Fruit fly (Drosophila melanogaster) whole organism, embryonic: ENCODE data around the gene ClC-a.

Experiments
- Asciz ChIP-seq: fragments of 200-800 bp; sonication (Bioruptor generic); optimal IDR thresholded peaks from 2 replicates; lab custom pipeline; 2017; ENCODE audit warnings: missing biosample characterization, mild to moderate bottlenecking, missing genetic modification characterization, missing genetic modification reagents
- CG10654 ChIP-seq: fragments of 200-800 bp; sonication (Bioruptor generic); optimal IDR thresholded peaks from 2 replicates; lab custom pipeline; 2016; ENCODE audit warnings: missing biosample characterization, missing genetic modification characterization
- CG17802 ChIP-seq: fragments of 200-800 bp; sonication (Bioruptor generic); optimal IDR thresholded peaks from 2 replicates; lab custom pipeline; 2018; ENCODE audit warnings: missing biosample characterization, mild to moderate bottlenecking, missing genetic modification characterization, moderate library complexity
- CG17912 ChIP-seq: fragments of 200-800 bp; sonication (Bioruptor generic); optimal IDR thresholded peaks from 2 replicates; lab custom pipeline; 2018; ENCODE audit warnings: missing biosample characterization, mild to moderate bottlenecking, missing genetic modification characterization
- CG1832 ChIP-seq: fragments of 200-800 bp; sonication (Bioruptor generic); optimal IDR thresholded peaks from 2 replicates; lab custom pipeline; 2017; ENCODE audit warnings: missing biosample characterization, mild to moderate bottlenecking, missing genetic modification characterization, inconsistent platforms
- CG18599 ChIP-seq: fragments of 200-800 bp; sonication (Bioruptor generic); optimal IDR thresholded peaks from 3 replicates; lab custom pipeline; 2017; ENCODE audit warnings: missing biosample characterization, missing genetic modification characterization, mild to moderate bottlenecking, moderate library complexity, missing genetic modification reagents
- CG2116 ChIP-seq: fragments of 200-800 bp; sonication (Bioruptor generic); optimal IDR thresholded peaks from 3 replicates; lab custom pipeline; 2018; ENCODE audit warnings: missing biosample characterization, mild to moderate bottlenecking, missing genetic modification characterization
- CG2202 ChIP-seq: fragments of 200-800 bp; sonication (Bioruptor generic); optimal IDR thresholded peaks from 2 replicates; lab custom pipeline; 2018; ENCODE audit warnings: missing biosample characterization, mild to moderate bottlenecking, missing genetic modification characterization
- CG32532 ChIP-seq: fragments of 200-800 bp; sonication (Bioruptor generic); IDR thresholded peaks from 2 replicates; pipeline ENCODE4 v1.3.6; 2022; ENCODE audit warnings: missing biosample characterization, missing genetic modification characterization
- CG3281 ChIP-seq: fragments of 200-800 bp; sonication (Bioruptor generic); optimal IDR thresholded peaks from 3 replicates; lab custom pipeline; 2017; ENCODE audit warnings: missing biosample characterization, mild to moderate bottlenecking, missing genetic modification characterization
- CG4404 ChIP-seq: fragments of 200-800 bp; sonication (Bioruptor generic); IDR thresholded peaks from 2 replicates; pipeline ENCODE4 v1.3.6; 2022; ENCODE audit warnings: missing biosample characterization, missing genetic modification characterization
- CG6654 ChIP-seq: fragments of 200-800 bp; sonication (Bioruptor generic); optimal IDR thresholded peaks from 2 replicates; lab custom pipeline; 2017; ENCODE audit warnings: missing biosample characterization, mild to moderate bottlenecking, missing genetic modification characterization
- CG7786 ChIP-seq: fragments of 200-800 bp; sonication (Bioruptor generic); optimal IDR thresholded peaks from 2 replicates; lab custom pipeline; 2016; ENCODE audit warnings: missing biosample characterization, missing genetic modification characterization
- CG7839 ChIP-seq: fragments of 200-800 bp; sonication (Bioruptor generic); optimal IDR thresholded peaks from 3 replicates; lab custom pipeline; 2018; ENCODE audit warnings: missing biosample characterization, mild to moderate bottlenecking, missing genetic modification characterization, moderate library complexity
- CG8359 ChIP-seq: fragments of 200-800 bp; sonication (Bioruptor generic); optimal IDR thresholded peaks from 2 replicates; lab custom pipeline; 2017; ENCODE audit warnings: missing biosample characterization, mild to moderate bottlenecking, missing genetic modification characterization, borderline replicate concordance
- CG8478 ChIP-seq: fragments of >200 bp; optimal IDR thresholded peaks from 2 replicates; lab custom pipeline; 2018
- CG8765 ChIP-seq: fragments of 200-800 bp; sonication (Bioruptor generic); IDR thresholded peaks from 2 replicates; pipeline ENCODE4 v1.3.6; 2022; ENCODE audit warnings: missing biosample characterization, missing genetic modification characterization
- CG8944 ChIP-seq: fragments of 200-800 bp; sonication (Bioruptor generic); optimal IDR thresholded peaks from 3 replicates; lab custom pipeline; 2016; ENCODE audit warnings: missing biosample characterization, missing genetic modification characterization
- CG9215 ChIP-seq: fragments of 200-800 bp; sonication (Bioruptor generic); IDR thresholded peaks from 2 replicates; pipeline ENCODE4 v1.3.6; 2022; ENCODE audit warnings: missing biosample characterization, missing genetic modification characterization
- CG9797 ChIP-seq: fragments of 200-800 bp; sonication (Bioruptor generic); optimal IDR thresholded peaks from 3 replicates; lab custom pipeline; 2018; ENCODE audit warnings: missing biosample characterization, mild to moderate bottlenecking, missing genetic modification characterization
- CG9932 ChIP-seq: fragments of 200-800 bp; sonication (Bioruptor generic); IDR thresholded peaks from 2 replicates; pipeline ENCODE4 v1.3.6; 2022; ENCODE audit warnings: missing biosample characterization, missing genetic modification characterization
- CrebB ChIP-seq: fragments of 200-800 bp; sonication (Bioruptor generic); optimal IDR thresholded peaks from 3 replicates; lab custom pipeline; 2018; ENCODE audit warnings: missing biosample characterization, mild to moderate bottlenecking, missing genetic modification characterization
- Drgx ChIP-seq: fragments of 200-800 bp; sonication (Bioruptor generic); IDR thresholded peaks from 2 replicates; pipeline ENCODE4 v1.3.6; 2022; ENCODE audit warnings: missing biosample characterization, missing genetic modification characterization
- E2f2 ChIP-seq: fragments of 200-800 bp; sonication (Bioruptor generic); IDR thresholded peaks from 2 replicates; pipeline ENCODE4 v1.3.6; 2022; ENCODE audit warnings: missing biosample characterization, missing genetic modification characterization
- H2.0 ChIP-seq: fragments of 200-800 bp; sonication (Bioruptor generic); IDR thresholded peaks from 2 replicates; pipeline ENCODE4 v1.3.6; 2022; ENCODE audit warnings: missing biosample characterization, missing genetic modification characterization
- HLH4C ChIP-seq: fragments of 200-800 bp; sonication (Bioruptor generic); IDR thresholded peaks from 3 replicates; pipeline ENCODE4 v1.3.6; 2022; ENCODE audit warnings: missing biosample characterization, missing genetic modification characterization; ENCODE audit not compliant: partially characterized antibody
- Nf-YC ChIP-seq: fragments of 200-800 bp; optimal IDR thresholded peaks from 3 replicates; lab custom pipeline; 2019; ENCODE audit warnings: missing biosample characterization, mild to moderate bottlenecking, missing genetic modification characterization, moderate library complexity
- Rx ChIP-seq: fragments of 200-800 bp; sonication (Bioruptor generic); IDR thresholded peaks from 2 replicates; pipeline ENCODE4 v1.3.6; 2022; ENCODE audit warnings: missing biosample characterization, missing genetic modification characterization
- Sin3A ChIP-seq: fragments of >200 bp; optimal IDR thresholded peaks from 2 replicates; lab custom pipeline; 2018
- Xrp1 ChIP-seq: fragments of 200-800 bp; sonication (Bioruptor generic); IDR thresholded peaks from 2 replicates; pipeline ENCODE4 v1.3.6; 2022; ENCODE audit warnings: missing biosample characterization, missing genetic modification characterization
- ac ChIP-seq: fragments of 200-800 bp; sonication (Bioruptor generic); optimal IDR thresholded peaks from 3 replicates; lab custom pipeline; 2017; ENCODE audit warnings: missing biosample characterization, mild to moderate bottlenecking, missing genetic modification characterization
- ap ChIP-seq: fragments of 200-800 bp; sonication (Bioruptor generic); IDR thresholded peaks from 2 replicates; pipeline ENCODE4 v1.3.6; 2022; ENCODE audit warnings: missing biosample characterization, missing genetic modification characterization
- ato ChIP-seq: fragments of 200-800 bp; sonication (Bioruptor generic); IDR thresholded peaks from 2 replicates; pipeline ENCODE4 v1.3.6; 2022; ENCODE audit warnings: missing biosample characterization, missing genetic modification characterization; ENCODE audit not compliant: partially characterized antibody
- bab2 ChIP-seq: fragments of 200-800 bp; sonication (Bioruptor generic); optimal IDR thresholded peaks from 2 replicates; lab custom pipeline; 2016; ENCODE audit warnings: missing biosample characterization, missing genetic modification characterization
- cg ChIP-seq: fragments of 200-800 bp; sonication (Bioruptor generic); optimal IDR thresholded peaks from 3 replicates; lab custom pipeline; 2019; ENCODE audit warnings: missing biosample characterization, mild to moderate bottlenecking, missing genetic modification characterization, moderate library complexity
- ci ChIP-seq: fragments of 200-800 bp; sonication (Bioruptor generic); IDR thresholded peaks from 3 replicates; pipeline ENCODE4 v1.3.6; 2022; ENCODE audit warnings: missing biosample characterization, missing genetic modification characterization
- dm ChIP-seq: fragments of 200-800 bp; sonication (Bioruptor generic); optimal IDR thresholded peaks from 3 replicates; lab custom pipeline; 2016; ENCODE audit warnings: missing biosample characterization, missing genetic modification characterization
- emc ChIP-seq: fragments of 200-800 bp; sonication (Bioruptor generic); optimal IDR thresholded peaks from 2 replicates; lab custom pipeline; 2016; ENCODE audit warnings: missing biosample characterization, missing genetic modification characterization
- ems ChIP-seq: fragments of 200-800 bp; sonication (Bioruptor generic); optimal IDR thresholded peaks from 3 replicates; lab custom pipeline; 2016; ENCODE audit warnings: missing biosample characterization, missing genetic modification characterization
- eve ChIP-seq, 2 experiments: fragments of >200 bp; optimal IDR thresholded peaks; 2 replicates each; lab custom pipeline; 2017; ENCODE audit warnings: missing biosample characterization in 2 of 2, missing genetic modification characterization in 2 of 2
- exex ChIP-seq: fragments of 200-800 bp; sonication (Bioruptor generic); optimal IDR thresholded peaks from 4 replicates; lab custom pipeline; 2018; ENCODE audit warnings: missing biosample characterization, mild to moderate bottlenecking, missing genetic modification characterization, moderate library complexity
- hb ChIP-seq: fragments of 200-800 bp; sonication (Bioruptor generic); IDR thresholded peaks from 3 replicates; pipeline ENCODE4 v1.3.6; 2022; ENCODE audit warnings: missing biosample characterization, missing genetic modification characterization; ENCODE audit not compliant: partially characterized antibody
- kah ChIP-seq: fragments of 200-800 bp; sonication (Bioruptor generic); optimal IDR thresholded peaks from 2 replicates; lab custom pipeline; 2018; ENCODE audit warnings: missing biosample characterization, mild to moderate bottlenecking, missing genetic modification characterization
- lola ChIP-seq, 3 experiments: fragments of >200 bp in 2 of 3; fragments of 200-800 bp in 1 of 3; sonication (Bioruptor generic) in 1 of 3; optimal IDR thresholded peaks; 2 replicates each; lab custom pipeline; 2017 to 2019; ENCODE audit warnings: missing biosample characterization in 3 of 3, missing genetic modification characterization in 3 of 3, mild to moderate bottlenecking in 1 of 3, moderate library complexity in 1 of 3
- nerfin-1 ChIP-seq: fragments of 200-800 bp; sonication (Bioruptor generic); optimal IDR thresholded peaks from 3 replicates; lab custom pipeline; 2019; ENCODE audit warnings: missing biosample characterization, mild to moderate bottlenecking, missing genetic modification characterization, moderate library complexity
- onecut ChIP-seq: fragments of 200-800 bp; sonication (Bioruptor generic); IDR thresholded peaks from 2 replicates; pipeline ENCODE4 v1.3.6; 2022; ENCODE audit warnings: missing biosample characterization, missing genetic modification characterization
- pita ChIP-seq: fragments of 200-800 bp; sonication (Bioruptor generic); optimal IDR thresholded peaks from 2 replicates; lab custom pipeline; 2017; ENCODE audit warnings: missing biosample characterization, mild to moderate bottlenecking, missing genetic modification characterization
- scrt ChIP-seq: fragments of 200-800 bp; sonication (Bioruptor generic); optimal IDR thresholded peaks from 2 replicates; lab custom pipeline; 2018; ENCODE audit warnings: missing biosample characterization, mild to moderate bottlenecking, missing genetic modification characterization, moderate library complexity
- sisA ChIP-seq: fragments of 200-800 bp; sonication (Bioruptor generic); IDR thresholded peaks from 2 replicates; pipeline ENCODE4 v1.3.6; 2022; ENCODE audit warnings: missing biosample characterization, missing genetic modification characterization
- slou ChIP-seq: fragments of 200-800 bp; sonication (Bioruptor generic); optimal IDR thresholded peaks from 3 replicates; lab custom pipeline; 2016; ENCODE audit warnings: missing biosample characterization, missing genetic modification characterization
- sqz ChIP-seq: fragments of 200-800 bp; sonication (Bioruptor generic); optimal IDR thresholded peaks from 3 replicates; lab custom pipeline; 2018; ENCODE audit warnings: missing biosample characterization, mild to moderate bottlenecking, missing genetic modification characterization

ClC-a gene

DNA sequence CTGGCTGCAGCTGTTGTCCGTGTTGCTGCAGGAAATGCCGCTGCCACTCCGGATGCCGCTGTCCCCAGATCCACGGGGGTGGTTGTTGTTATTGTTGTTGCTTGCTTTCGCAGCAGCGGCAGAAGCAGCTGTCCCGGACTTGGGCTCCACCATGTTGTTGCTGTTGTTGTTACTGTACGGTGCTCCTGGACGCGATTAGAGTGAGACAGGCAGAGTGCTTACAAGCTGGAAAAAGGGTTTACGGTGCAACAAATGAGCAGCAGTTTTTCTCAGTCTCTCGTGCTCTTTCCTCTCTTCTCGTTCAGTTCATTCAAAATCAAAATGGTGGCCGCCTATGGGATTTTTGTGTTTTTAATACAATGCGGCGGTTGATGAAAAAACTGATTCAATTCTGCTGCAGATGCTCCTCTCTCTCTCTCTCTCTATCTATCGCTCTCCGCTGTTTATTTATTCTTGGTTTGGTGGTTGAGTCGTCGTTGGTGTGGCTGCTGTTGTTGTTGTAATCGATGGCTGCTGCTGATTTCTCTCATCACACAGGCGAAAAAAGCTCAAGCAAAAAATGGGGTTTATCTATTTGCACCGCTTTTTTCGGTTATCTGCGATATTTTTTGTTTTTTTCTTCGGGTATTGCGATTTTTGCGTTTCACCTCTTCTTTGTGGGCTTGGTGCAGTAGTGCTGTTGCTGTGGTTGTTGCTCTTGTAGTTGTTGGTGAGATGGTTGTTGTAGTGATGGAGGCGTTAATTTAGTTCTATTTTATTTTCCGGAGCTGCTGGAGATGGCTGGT, 49.3 kb downstream of the ClC-a start (continued):
- TF ChIP-seq CG1832 (GFP tag; lab: Kevin White, UChicago) = peak; percentile 72
- TF ChIP-seq lola (GFP tag; optimal IDR thresholded peaks at IDR 0.05; lab: Kevin White, UChicago) = no peak
- peak; percentile 71 for TF ChIP-seq ac (GFP tag; lab: Kevin White, UChicago)
- no peak for TF ChIP-seq CG2116 (GFP tag; lab: Kevin White, UChicago)
- TF ChIP-seq dm (GFP tag; lab: Kevin White, UChicago) = no peak
- TF ChIP-seq CG9797 (GFP tag; lab: Kevin White, UChicago) = no peak
- no peak for TF ChIP-seq CG9215
- TF ChIP-seq sqz = peak; percentile 95
- no peak for TF ChIP-seq CrebB (tag; lab: Kevin White, UChicago)
- TF ChIP-seq nerfin-1 (tag; lab: Kevin White, UChicago) = peak; percentile 93
- TF ChIP-seq eve (GFP tag; optimal IDR thresholded peaks at IDR 0.05; lab: Kevin White, UChicago) = peak in 1 of 2 experiments; percentile 75
- no peak for TF ChIP-seq Sin3A (lab: Kevin White, UChicago)
- no peak for TF ChIP-seq HLH4C (GFP tag; lab: Robert Waterston, UW)
- no peak for TF ChIP-seq CG7839 (tag; lab: Kevin White, UChicago)
- TF ChIP-seq CG3281 = no peak
- no peak for TF ChIP-seq CG17912 (GFP tag; lab: Kevin White, UChicago)
- no peak for TF ChIP-seq CG32532 (GFP tag; lab: Robert Waterston, UW)
- no peak for TF ChIP-seq sisA (GFP tag; lab: Robert Waterston, UW)
- TF ChIP-seq Asciz = no peak
- peak; percentile 77 for TF ChIP-seq Nf-YC (tag; lab: Kevin White, UChicago)
- no peak for TF ChIP-seq CG4404 (GFP tag; lab: Robert Waterston, UW)
- no peak for TF ChIP-seq CG8478 (lab: Kevin White, UChicago)
- TF ChIP-seq Rx (GFP tag; lab: Robert Waterston, UW) = no peak
- no peak for TF ChIP-seq ems (GFP tag; lab: Kevin White, UChicago)
- TF ChIP-seq CG8765 = no peak
- peak; percentile 40 for TF ChIP-seq kah (GFP tag; lab: Kevin White, UChicago)
- TF ChIP-seq CG8944 (GFP tag; lab: Kevin White, UChicago) = no peak
- no peak for TF ChIP-seq CG2202
- no peak for TF ChIP-seq CG10654 (GFP tag; lab: Kevin White, UChicago)
- TF ChIP-seq slou = no peak
- TF ChIP-seq CG7786 = no peak
- no peak for TF ChIP-seq CG18599
- peak; percentile 26 for TF ChIP-seq scrt (GFP tag; lab: Kevin White, UChicago)
- no peak for TF ChIP-seq Xrp1
- no peak for TF ChIP-seq CG6654 (GFP tag; lab: Kevin White, UChicago)
- TF ChIP-seq pita (GFP tag; lab: Kevin White, UChicago) = no peak
- TF ChIP-seq E2f2 (GFP tag; lab: Robert Waterston, UW) = no peak
- no peak for TF ChIP-seq CG17802 (tag; lab: Kevin White, UChicago)
- TF ChIP-seq cg = peak; percentile 28
- TF ChIP-seq ato (GFP tag; lab: Robert Waterston, UW) = no peak
- no peak for TF ChIP-seq CG8359 (GFP tag; lab: Kevin White, UChicago)
- no peak for TF ChIP-seq exex (tag; lab: Kevin White, UChicago)
- no peak for TF ChIP-seq H2.0 (GFP tag; lab: Robert Waterston, UW)
- TF ChIP-seq onecut (GFP tag; lab: Robert Waterston, UW) = peak; percentile 66
- no peak for TF ChIP-seq ci (GFP tag; lab: Robert Waterston, UW)
- TF ChIP-seq Drgx (GFP tag; lab: Robert Waterston, UW) = no peak
- no peak for TF ChIP-seq ap
- TF ChIP-seq hb (GFP tag; lab: Robert Waterston, UW) = no peak
- TF ChIP-seq emc (GFP tag; lab: Kevin White, UChicago) = no peak
- TF ChIP-seq CG9932 = no peak
- TF ChIP-seq bab2 (GFP tag; lab: Kevin White, UChicago) = no peak
